Worm (Caenorhabditis elegans): ENCODE data around the gene iff-1.
A peak's percentile ranks its signal among the peaks of the same experiment; 100 is the strongest.

iff-1 gene

ce11 chrIII:9780254-9780653 lies 33.3 kb upstream of the iff-1 start, which contains the start of gene sqv-3:
Gene sqv-3 (minus strand): TSS chrIII:9780354.
- no peak for TF ChIP-seq unc-39 (tag; optimal IDR thresholded peaks at IDR 0.05)
- no peak for TF ChIP-seq drap-1 (GFP tag; optimal IDR thresholded peaks at IDR 0.05)
- no peak for TF ChIP-seq blmp-1 (tag; optimal IDR thresholded peaks at IDR 0.05)
- no peak for TF ChIP-seq cnd-1 (tag; optimal IDR thresholded peaks at IDR 0.05)
- TF ChIP-seq ceh-43 (GFP tag; optimal IDR thresholded peaks at IDR 0.05): no peak
- no peak for TF ChIP-seq nhr-76 (tag; optimal IDR thresholded peaks at IDR 0.05)
- TF ChIP-seq nhr-2 (tag; optimal IDR thresholded peaks at IDR 0.05): no peak
- no peak for TF ChIP-seq ceh-39 (tag; optimal IDR thresholded peaks at IDR 0.05)
- no peak for TF ChIP-seq mep-1 (tag; optimal IDR thresholded peaks at IDR 0.05)
- TF ChIP-seq lin-13 (tag; optimal IDR thresholded peaks at IDR 0.05): no peak
- no peak for TF ChIP-seq hlh-1 (tag; optimal IDR thresholded peaks at IDR 0.05)
- no peak for TF ChIP-seq lin-32 (GFP tag; optimal IDR thresholded peaks at IDR 0.05)
- no peak for TF ChIP-seq sem-2 (GFP tag; optimal IDR thresholded peaks at IDR 0.05)
- TF ChIP-seq M03D4.4 (tag; optimal IDR thresholded peaks at IDR 0.05): no peak
- no peak for TF ChIP-seq snpc-4 (tag; optimal IDR thresholded peaks at IDR 0.05)
- TF ChIP-seq ham-2 (GFP tag; optimal IDR thresholded peaks at IDR 0.05): no peak
- no peak for TF ChIP-seq ces-1 (GFP tag; optimal IDR thresholded peaks at IDR 0.05)
- TF ChIP-seq ztf-11 (tag; optimal IDR thresholded peaks at IDR 0.05): no peak
- no peak for TF ChIP-seq flh-1 (GFP tag; optimal IDR thresholded peaks at IDR 0.05)
- TF ChIP-seq tbx-8 (GFP tag; optimal IDR thresholded peaks at IDR 0.05): no peak

ce11 chrIII:9779080-9779479 lies 32.1 kb upstream of the iff-1 start:
- TF ChIP-seq lin-32 (GFP tag; optimal IDR thresholded peaks at IDR 0.05) (no peak), hlh-1 (tag; optimal IDR thresholded peaks at IDR 0.05) (no peak), ces-1 (GFP tag; optimal IDR thresholded peaks at IDR 0.05) (no peak), snpc-4 (tag; optimal IDR thresholded peaks at IDR 0.05) (no peak), mep-1 (tag; optimal IDR thresholded peaks at IDR 0.05) (no peak), mab-5 (tag; optimal IDR thresholded peaks at IDR 0.05) (no peak), lin-13 (tag; optimal IDR thresholded peaks at IDR 0.05) (no peak), tbx-8 (GFP tag; optimal IDR thresholded peaks at IDR 0.05) (no peak), mls-2 (tag; optimal IDR thresholded peaks at IDR 0.05) (no peak), ceh-39 (tag; optimal IDR thresholded peaks at IDR 0.05) (no peak), zip-8 (tag; optimal IDR thresholded peaks at IDR 0.05) (no peak), drap-1 (GFP tag; optimal IDR thresholded peaks at IDR 0.05) (no peak), ceh-83 (GFP tag; optimal IDR thresholded peaks at IDR 0.05) (no peak)

- TF ChIP-seq tbx-8 (GFP tag; optimal IDR thresholded peaks at IDR 0.05) (no peak), mep-1 (tag; optimal IDR thresholded peaks at IDR 0.05) (no peak), ham-2 (GFP tag; optimal IDR thresholded peaks at IDR 0.05) (no peak), lin-13 (tag; optimal IDR thresholded peaks at IDR 0.05) (no peak), lsy-2 (tag; optimal IDR thresholded peaks at IDR 0.05) (no peak), hlh-1 (tag; optimal IDR thresholded peaks at IDR 0.05) (no peak), unc-120 (tag; optimal IDR thresholded peaks at IDR 0.05; ENCODE audit: poor library complexity, severe bottlenecking) (peak; percentile 20), ceh-39 (tag; optimal IDR thresholded peaks at IDR 0.05) (peak; percentile 16), ztf-11 (tag; optimal IDR thresholded peaks at IDR 0.05) (no peak), ceh-83 (GFP tag; optimal IDR thresholded peaks at IDR 0.05) (no peak)
Measured at ce11 chrIII:9776323-9776722, 29.3 kb upstream of the iff-1 start, which contains the start of gene usp-46. Gene usp-46 (plus strand): TSS chrIII:9776623.

DNA sequence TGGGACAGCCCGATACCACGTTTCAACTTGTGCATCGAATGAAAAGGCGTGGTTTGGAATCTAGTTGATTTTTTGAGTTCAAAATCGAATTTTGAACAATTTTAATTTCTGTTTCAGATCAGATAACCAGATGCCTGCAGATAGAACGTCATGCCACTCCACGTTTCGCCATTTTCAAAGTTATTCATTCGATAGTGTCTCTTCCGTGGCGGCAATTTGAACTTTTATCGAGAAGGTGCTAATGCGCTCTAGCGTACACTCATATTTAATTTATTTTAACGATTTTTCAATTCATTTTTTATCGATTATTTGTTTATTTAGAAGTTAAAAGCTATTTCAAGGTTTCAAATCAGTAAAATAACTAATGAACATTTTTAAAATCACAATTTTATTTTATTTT lies 28.9 kb upstream of the iff-1 start:
- TF ChIP-seq ztf-11 (tag; optimal IDR thresholded peaks at IDR 0.05): no peak
- TF ChIP-seq mls-2 (tag; optimal IDR thresholded peaks at IDR 0.05): no peak
- no peak for TF ChIP-seq nhr-76 (tag; optimal IDR thresholded peaks at IDR 0.05)
- TF ChIP-seq drap-1 (GFP tag; optimal IDR thresholded peaks at IDR 0.05): no peak
- no peak for TF ChIP-seq ham-2 (GFP tag; optimal IDR thresholded peaks at IDR 0.05)
- no peak for TF ChIP-seq elt-1 (tag; optimal IDR thresholded peaks at IDR 0.05; ENCODE audit: borderline replicate concordance, insufficient read depth)
- TF ChIP-seq unc-62 (GFP tag; optimal IDR thresholded peaks at IDR 0.05): no peak
- TF ChIP-seq ceh-43 (GFP tag; optimal IDR thresholded peaks at IDR 0.05): no peak
- no peak for TF ChIP-seq unc-39 (tag; optimal IDR thresholded peaks at IDR 0.05)
- no peak for TF ChIP-seq cnd-1 (tag; optimal IDR thresholded peaks at IDR 0.05)
- TF ChIP-seq nhr-12 (tag; optimal IDR thresholded peaks at IDR 0.05): no peak
- no peak for TF ChIP-seq snpc-4 (tag; optimal IDR thresholded peaks at IDR 0.05)
- no peak for TF ChIP-seq nhr-2 (tag; optimal IDR thresholded peaks at IDR 0.05)
- TF ChIP-seq sptf-1 (tag; optimal IDR thresholded peaks at IDR 0.05): no peak

ce11 chrIII:9772394-9772793 lies 25.4 kb upstream of the iff-1 start:
- TF ChIP-seq ceh-39 (tag; optimal IDR thresholded peaks at IDR 0.05) (no peak), unc-39 (tag; optimal IDR thresholded peaks at IDR 0.05) (no peak), flh-1 (GFP tag; optimal IDR thresholded peaks at IDR 0.05) (no peak), tbx-8 (GFP tag; optimal IDR thresholded peaks at IDR 0.05) (no peak), mls-2 (tag; optimal IDR thresholded peaks at IDR 0.05) (no peak), ham-2 (GFP tag; optimal IDR thresholded peaks at IDR 0.05) (no peak), elt-3 (tag; optimal IDR thresholded peaks at IDR 0.05) (no peak), sptf-1 (tag; optimal IDR thresholded peaks at IDR 0.05) (no peak), ceh-83 (GFP tag; optimal IDR thresholded peaks at IDR 0.05) (no peak), lin-13 (tag; optimal IDR thresholded peaks at IDR 0.05) (no peak)

Measured in whole organism, mixed stage, embryonic.